Worm (Caenorhabditis elegans) whole organism, L4/young adult: ENCODE data around the gene phat-4.

Experiments
- W03F9.2 ChIP-seq: fragments of 150-350 bp; optimal IDR thresholded peaks from 2 replicates; lab custom pipeline; 2014; ENCODE audit warnings: missing biosample characterization, missing genetic modification characterization
- dao-5 ChIP-seq: sonication (generic microtip); optimal IDR thresholded peaks from 2 replicates; lab custom pipeline; 2016; ENCODE audit warnings: missing genotype, missing genetic modification characterization, moderate library complexity, missing compliant biosample characterization
- him-1 ChIP-seq: sonication (generic microtip); optimal IDR thresholded peaks from 2 replicates; lab custom pipeline; 2016; ENCODE audit warnings: missing genotype, missing genetic modification reagents, missing genetic modification characterization, missing compliant biosample characterization

DNA sequence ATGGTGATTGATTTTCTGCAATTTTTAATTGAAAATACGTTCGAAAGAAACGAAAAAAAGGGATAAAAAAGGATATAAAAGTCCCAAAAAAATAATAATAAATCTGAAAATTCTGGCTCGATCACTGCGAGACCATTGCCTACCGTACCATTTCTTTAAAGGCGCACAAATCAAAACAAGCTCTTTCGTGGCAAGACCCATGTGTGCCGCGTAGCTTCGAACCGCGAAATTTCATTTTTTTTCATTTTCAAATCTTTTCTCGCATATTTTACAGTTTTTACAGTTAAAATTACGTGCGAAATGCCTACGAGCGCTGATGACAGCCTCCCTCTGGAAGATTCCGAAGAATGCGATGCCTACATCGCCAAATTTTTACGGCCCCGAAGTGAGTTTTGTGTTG, 45.9 kb downstream of the phat-4 start, which contains the start of the genes coh-4 and pid-5:
- TF ChIP-seq him-1 (tag; lab: Kevin White, UChicago), result no peak
- peak; percentile 24 for TF ChIP-seq W03F9.2 (tag; lab: Kevin White, UChicago)
- TF ChIP-seq dao-5 (tag; lab: Kevin White, UChicago), result no peak
